Fruit fly (Drosophila melanogaster) whole organism, prepupa: Measurements from ENCODE around the gene Sfp96F.

Source experiments
- CG10631 ChIP-seq: fragments of 200-800 bp; sonication (Bioruptor generic); optimal IDR thresholded peaks from 2 replicates; lab custom pipeline; 2016; ENCODE audit warnings: missing biosample characterization, missing genetic modification characterization
- CG10669 ChIP-seq: fragments of 200-800 bp; sonication (Bioruptor generic); optimal IDR thresholded peaks from 3 replicates; lab custom pipeline; 2018; ENCODE audit warnings: missing biosample characterization, mild to moderate bottlenecking, missing genetic modification characterization, moderate library complexity
- CG11294 ChIP-seq: fragments of 200-800 bp; sonication (Bioruptor generic); IDR thresholded peaks from 2 replicates; pipeline ENCODE4 v1.3.6; 2022; ENCODE audit warnings: missing biosample characterization, missing genetic modification characterization
- CG11762 ChIP-seq: fragments of 200-800 bp; sonication (Bioruptor generic); optimal IDR thresholded peaks from 3 replicates; lab custom pipeline; 2016; ENCODE audit warnings: missing biosample characterization, missing genetic modification characterization; ENCODE audit not compliant: insufficient read depth
- CG1621 ChIP-seq: fragments of 200-800 bp; sonication (Bioruptor generic); optimal IDR thresholded peaks from 3 replicates; lab custom pipeline; 2018; ENCODE audit warnings: missing biosample characterization, mild to moderate bottlenecking, missing genetic modification characterization
- CG16779 ChIP-seq: fragments of 200-800 bp; sonication (Bioruptor generic); optimal IDR thresholded peaks from 3 replicates; lab custom pipeline; 2017; ENCODE audit warnings: missing biosample characterization, mild to moderate bottlenecking, missing genetic modification characterization
- CG31627 ChIP-seq: fragments of 200-800 bp; sonication (Bioruptor generic); optimal IDR thresholded peaks from 3 replicates; lab custom pipeline; 2016; ENCODE audit warnings: missing biosample characterization, missing genetic modification characterization
- CG6276 ChIP-seq: fragments of 200-800 bp; sonication (Bioruptor generic); optimal IDR thresholded peaks from 2 replicates; lab custom pipeline; 2017; ENCODE audit warnings: missing biosample characterization, mild to moderate bottlenecking, missing genetic modification characterization
- CG6808 ChIP-seq: fragments of 200-800 bp; sonication (Bioruptor generic); optimal IDR thresholded peaks from 3 replicates; lab custom pipeline; 2017; ENCODE audit warnings: missing biosample characterization, missing genetic modification characterization, mild to moderate bottlenecking, moderate library complexity, missing genetic modification reagents
- CG6854 ChIP-seq: fragments of 200-800 bp; sonication (Bioruptor generic); optimal IDR thresholded peaks from 2 replicates; lab custom pipeline; 2017; ENCODE audit warnings: missing biosample characterization, mild to moderate bottlenecking, missing genetic modification characterization
- CG8119 ChIP-seq: fragments of 200-800 bp; sonication (Bioruptor generic); IDR thresholded peaks from 3 replicates; pipeline ENCODE4 v1.3.6; 2022; ENCODE audit warnings: missing biosample characterization, missing genetic modification characterization
- CG8319 ChIP-seq: fragments of 200-800 bp; sonication (Bioruptor generic); optimal IDR thresholded peaks from 3 replicates; lab custom pipeline; 2016; ENCODE audit warnings: missing biosample characterization, missing genetic modification characterization
- CG8632 ChIP-seq: fragments of 200-800 bp; sonication (Bioruptor generic); optimal IDR thresholded peaks from 3 replicates; lab custom pipeline; 2016; ENCODE audit warnings: missing biosample characterization, missing genetic modification characterization
- Eip75B ChIP-seq: fragments of 200-800 bp; sonication (Bioruptor generic); optimal IDR thresholded peaks from 3 replicates; lab custom pipeline; 2016; ENCODE audit warnings: missing biosample characterization, missing genetic modification characterization
- Eip78C ChIP-seq: fragments of 200-800 bp; sonication (Bioruptor generic); peaks from one replicate; lab custom pipeline; 2016; ENCODE audit warnings: missing biosample characterization, missing genetic modification characterization
- Eip93F ChIP-seq: fragments of 200-800 bp; sonication (Bioruptor generic); optimal IDR thresholded peaks from 2 replicates; lab custom pipeline; 2016; ENCODE audit warnings: missing biosample characterization, mild to moderate bottlenecking, missing genetic modification characterization
- Ets21C ChIP-seq: fragments of 200-800 bp; sonication (Bioruptor generic); optimal IDR thresholded peaks from 3 replicates; lab custom pipeline; 2016; ENCODE audit warnings: missing biosample characterization, missing genetic modification characterization
- Hr39 ChIP-seq: fragments of 200-800 bp; sonication (Bioruptor generic); optimal IDR thresholded peaks from 2 replicates; lab custom pipeline; 2016; ENCODE audit warnings: missing biosample characterization, missing genetic modification characterization
- Hr4 ChIP-seq: fragments of 200-800 bp; sonication (Bioruptor generic); optimal IDR thresholded peaks from 3 replicates; lab custom pipeline; 2016; ENCODE audit warnings: missing biosample characterization, missing genetic modification characterization
- Lpt ChIP-seq: fragments of 200-800 bp; sonication (Bioruptor generic); optimal IDR thresholded peaks from 3 replicates; lab custom pipeline; 2016; ENCODE audit warnings: missing biosample characterization, missing genetic modification characterization
- Met ChIP-seq: fragments of 200-800 bp; sonication (Bioruptor generic); optimal IDR thresholded peaks from 3 replicates; lab custom pipeline; 2016; ENCODE audit warnings: missing biosample characterization, missing genetic modification characterization
- OdsH ChIP-seq: fragments of 200-800 bp; sonication (Bioruptor generic); optimal IDR thresholded peaks from 3 replicates; lab custom pipeline; 2016; ENCODE audit warnings: missing biosample characterization, missing genetic modification characterization
- Sox102F ChIP-seq: fragments of 200-800 bp; sonication (Bioruptor generic); optimal IDR thresholded peaks from 2 replicates; lab custom pipeline; 2016; ENCODE audit warnings: missing biosample characterization, mild to moderate bottlenecking, missing genetic modification characterization
- Sox14 ChIP-seq: fragments of 200-800 bp; sonication (Bioruptor generic); optimal IDR thresholded peaks from 3 replicates; lab custom pipeline; 2016; ENCODE audit warnings: missing biosample characterization, missing genetic modification characterization
- esn ChIP-seq: fragments of 200-800 bp; sonication (Bioruptor generic); optimal IDR thresholded peaks from 2 replicates; lab custom pipeline; 2016; ENCODE audit warnings: missing biosample characterization, mild to moderate bottlenecking, missing genetic modification characterization, moderate library complexity
- fd59A ChIP-seq: fragments of 200-800 bp; sonication (Bioruptor generic); optimal IDR thresholded peaks from 2 replicates; lab custom pipeline; 2017; ENCODE audit warnings: missing biosample characterization, mild to moderate bottlenecking, missing genetic modification characterization, missing genetic modification reagents
- fd85E ChIP-seq: fragments of 200-800 bp; sonication (Bioruptor generic); optimal IDR thresholded peaks from 3 replicates; lab custom pipeline; 2016; ENCODE audit warnings: missing biosample characterization, missing genetic modification characterization
- fkh ChIP-seq: fragments of 200-800 bp; sonication (Bioruptor generic); optimal IDR thresholded peaks from 3 replicates; lab custom pipeline; 2017; ENCODE audit warnings: missing biosample characterization, mild to moderate bottlenecking, missing genetic modification characterization, moderate library complexity
- lz ChIP-seq: fragments of 200-800 bp; sonication (Bioruptor generic); optimal IDR thresholded peaks from 3 replicates; lab custom pipeline; 2016; ENCODE audit warnings: missing biosample characterization, missing genetic modification characterization
- net ChIP-seq: fragments of 200-800 bp; sonication (Bioruptor generic); optimal IDR thresholded peaks from 3 replicates; lab custom pipeline; 2016; ENCODE audit warnings: missing biosample characterization, missing genetic modification characterization
- pdm3 ChIP-seq: fragments of 200-800 bp; sonication (Bioruptor generic); optimal IDR thresholded peaks from 3 replicates; lab custom pipeline; 2016; ENCODE audit warnings: missing biosample characterization, missing genetic modification characterization
- svp ChIP-seq: fragments of 200-800 bp; sonication (Bioruptor generic); peaks from one replicate; lab custom pipeline; 2016; ENCODE audit warnings: missing biosample characterization, missing genetic modification characterization
- topi ChIP-seq: fragments of 200-800 bp; sonication (Bioruptor generic); optimal IDR thresholded peaks from 3 replicates; lab custom pipeline; 2016; ENCODE audit warnings: missing biosample characterization, missing genetic modification characterization
- vri ChIP-seq: fragments of 200-800 bp; sonication (Bioruptor generic); optimal IDR thresholded peaks from 3 replicates; lab custom pipeline; 2016; ENCODE audit warnings: missing biosample characterization, mild to moderate bottlenecking, missing genetic modification characterization

Sfp96F gene

DNA sequence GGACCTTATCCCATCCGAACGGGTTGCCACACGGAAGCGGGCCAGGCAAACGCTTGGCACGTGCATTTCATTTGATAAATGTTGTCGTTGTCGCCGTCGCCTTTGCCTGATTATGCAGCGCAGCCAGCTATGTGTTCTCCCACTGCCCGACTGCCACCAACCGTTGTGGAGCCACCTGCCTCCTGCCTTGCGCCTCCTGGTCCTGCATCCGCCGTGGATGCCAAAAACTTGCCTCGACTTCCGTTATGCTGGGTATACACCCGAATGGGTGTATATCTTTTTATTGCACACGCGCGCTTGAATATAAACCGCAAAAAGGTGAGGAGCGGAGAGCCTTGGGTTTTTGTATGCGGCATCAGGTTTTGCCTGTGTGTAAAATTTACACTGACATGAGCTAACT is 38.2 kb downstream of the Sfp96F start:
- TF ChIP-seq Eip78C (no peak), CG10669 (GFP tag; lab: Kevin White, UChicago) (no peak), Sox102F (GFP tag; lab: Kevin White, UChicago) (no peak), esn (GFP tag; lab: Kevin White, UChicago) (no peak), net (GFP tag; lab: Kevin White, UChicago) (no peak), Lpt (GFP tag; lab: Kevin White, UChicago) (no peak), CG16779 (tag; lab: Kevin White, UChicago) (no peak), CG8632 (GFP tag; lab: Kevin White, UChicago) (no peak), Hr39 (GFP tag; lab: Kevin White, UChicago) (no peak)

DNA sequence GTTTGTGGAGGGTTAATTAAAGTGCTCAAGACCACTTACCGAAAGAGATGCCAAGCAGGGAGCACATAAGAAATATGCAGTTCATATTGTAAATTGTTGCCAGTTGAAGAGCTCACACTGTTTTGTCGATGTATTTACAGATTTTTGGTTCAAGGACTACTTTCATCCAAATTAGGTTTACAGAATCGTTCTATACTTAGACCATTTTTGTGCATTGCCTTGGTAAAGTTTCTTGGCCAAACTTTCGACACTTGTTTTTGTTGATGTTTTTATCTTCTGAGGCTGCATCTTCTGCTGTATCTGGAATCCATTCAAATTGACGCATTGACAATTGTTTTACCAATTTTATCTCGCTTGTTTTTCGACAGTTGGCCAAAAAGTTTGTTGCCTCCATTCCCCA is 39.7 kb downstream of the Sfp96F start, which contains the start of gene CG31093:
Gene CG31093, minus strand, starts transcription at position 101 of the 400 bp plus-strand sequence.
- TF ChIP-seq Eip93F (GFP tag; lab: Kevin White, UChicago), result no peak
- TF ChIP-seq vri (GFP tag; lab: Kevin White, UChicago), result no peak
- TF ChIP-seq CG8319 (GFP tag; lab: Kevin White, UChicago), result no peak
- no peak for TF ChIP-seq CG31627 (GFP tag; lab: Kevin White, UChicago)
- TF ChIP-seq CG6276 (GFP tag; lab: Kevin White, UChicago), result no peak
- TF ChIP-seq CG6808 (GFP tag; lab: Kevin White, UChicago), result no peak
- TF ChIP-seq fd59A (GFP tag; lab: Kevin White, UChicago), result no peak
- TF ChIP-seq Hr4 (GFP tag; lab: Kevin White, UChicago), result no peak
- TF ChIP-seq svp, result no peak
- TF ChIP-seq CG11294 (GFP tag; lab: Robert Waterston, UW), result no peak
- no peak for TF ChIP-seq Lpt (GFP tag; lab: Kevin White, UChicago)
- no peak for TF ChIP-seq CG1621
- TF ChIP-seq lz (GFP tag; lab: Kevin White, UChicago), result no peak
- TF ChIP-seq CG8119 (GFP tag; lab: Robert Waterston, UW), result no peak
- TF ChIP-seq Hr39 (GFP tag; lab: Kevin White, UChicago), result no peak
- TF ChIP-seq Sox102F (GFP tag; lab: Kevin White, UChicago), result no peak
- no peak for TF ChIP-seq OdsH (GFP tag; lab: Kevin White, UChicago)
- TF ChIP-seq Eip78C, result no peak

DNA sequence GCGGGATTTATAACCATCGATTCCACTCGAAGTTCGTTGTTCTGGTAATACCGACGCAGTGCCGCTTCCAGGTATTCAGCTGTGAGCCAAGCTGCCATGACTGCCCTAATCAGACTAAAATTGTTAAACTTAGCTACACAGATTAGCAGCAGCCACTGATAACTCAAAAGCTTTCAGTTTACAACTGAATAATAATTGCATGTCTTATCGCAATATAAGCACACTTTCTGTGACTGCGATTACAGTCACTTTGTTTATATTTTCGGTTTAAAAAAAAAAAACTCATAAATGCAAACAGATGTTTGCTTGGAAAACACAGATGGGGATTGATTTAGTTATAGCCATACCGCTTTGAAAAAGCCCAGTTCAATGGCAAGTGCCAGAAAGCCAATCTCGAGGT is 40.7 kb downstream of the Sfp96F start, which contains the start of gene CG31380:
Gene CG31380, minus strand, starts transcription at position 101 of the 400 bp plus-strand sequence.
- no peak for TF ChIP-seq CG11762 (GFP tag; lab: Kevin White, UChicago)
- TF ChIP-seq Eip75B (GFP tag; lab: Kevin White, UChicago), result no peak
- TF ChIP-seq Ets21C (GFP tag; lab: Kevin White, UChicago), result no peak
- no peak for TF ChIP-seq pdm3 (GFP tag; lab: Kevin White, UChicago)
- no peak for TF ChIP-seq svp
- no peak for TF ChIP-seq fd85E (GFP tag; lab: Kevin White, UChicago)
- TF ChIP-seq Met (GFP tag; lab: Kevin White, UChicago), result no peak
- no peak for TF ChIP-seq CG16779 (tag; lab: Kevin White, UChicago)
- no peak for TF ChIP-seq CG10669 (GFP tag; lab: Kevin White, UChicago)
- no peak for TF ChIP-seq topi (GFP tag; lab: Kevin White, UChicago)
- TF ChIP-seq CG10631 (GFP tag; lab: Kevin White, UChicago), result no peak
- no peak for TF ChIP-seq CG1621
- TF ChIP-seq CG6854, result no peak
- TF ChIP-seq fkh (GFP tag; lab: Kevin White, UChicago), result no peak
- no peak for TF ChIP-seq CG11294 (GFP tag; lab: Robert Waterston, UW)

DNA sequence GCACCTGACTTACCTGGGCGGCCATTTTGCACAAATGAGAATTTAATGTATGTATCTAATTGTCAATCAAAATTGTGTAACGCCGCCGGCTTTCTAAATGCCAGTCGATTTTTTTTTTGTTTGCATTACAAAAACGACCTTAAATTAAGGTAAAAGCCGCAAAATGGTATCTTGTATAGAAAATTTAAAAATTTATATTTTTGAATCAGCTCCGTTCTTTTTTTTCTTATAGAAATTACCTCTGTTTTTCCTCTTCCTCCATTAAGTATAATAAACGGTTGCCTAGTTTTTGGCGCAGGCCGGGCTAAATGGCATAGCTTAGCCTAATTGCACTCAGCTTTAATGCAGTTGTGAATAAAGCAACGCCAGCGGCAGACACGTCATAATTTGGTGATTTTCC is 42.8 kb downstream of the Sfp96F start, which contains the start of gene CG4960:
Gene CG4960, minus strand, starts transcription at position 101 of the 400 bp plus-strand sequence.
- TF ChIP-seq lz (GFP tag; lab: Kevin White, UChicago) (no peak), Sox14 (no peak)
